Worm (Caenorhabditis elegans) whole organism, young adult: ENCODE data around the gene T26G10.3.
"Not testable (repeated sequence)": the region's sequence is repeated elsewhere in the genome, so short reads cannot be mapped to it uniquely, and the experiment has no call there.

ENCODE experiments used
- F22D6.2 ChIP-seq: sonication (generic microtip); optimal IDR thresholded peaks from 2 replicates; lab custom pipeline; 2016; ENCODE audit warnings: mild to moderate bottlenecking, missing genetic modification characterization, missing compliant biosample characterization
- F23B12.7 ChIP-seq: sonication (generic microtip); optimal IDR thresholded peaks from 2 replicates; lab custom pipeline; 2017; ENCODE audit warnings: missing genetic modification characterization, mild to moderate bottlenecking, missing compliant biosample characterization, antibody characterized with exemption, moderate library complexity; ENCODE audit not compliant: insufficient read depth
- cebp-1 ChIP-seq, 2 experiments: fragments of 200-800 bp in 1 of 2; sonication (Bioruptor generic) in 1 of 2; sonication (generic microtip) in 1 of 2; IDR thresholded peaks in 1 of 2; optimal IDR thresholded peaks in 1 of 2; 2 replicates each; pipeline versions ENCODE4 v1.3.6 to Lab custom; 2017 to 2022; ENCODE audit warnings: missing compliant biosample characterization in 2 of 2, missing genetic modification characterization in 2 of 2, mild to moderate bottlenecking in 1 of 2, missing genetic modification reagents in 1 of 2, moderate library complexity in 1 of 2
- ceh-27 ChIP-seq: fragments of 200-800 bp; sonication (Bioruptor generic); optimal IDR thresholded peaks from 2 replicates; lab custom pipeline; 2018; ENCODE audit warnings: mild to moderate bottlenecking, missing genetic modification characterization, moderate library complexity, missing compliant biosample characterization
- ekl-4 ChIP-seq: fragments of 200-800 bp; sonication (Bioruptor generic); IDR thresholded peaks from 2 replicates; pipeline ENCODE4 v1.3.6; 2022; ENCODE audit warnings: missing genetic modification reagents, missing genetic modification characterization, missing compliant biosample characterization
- fkh-3 ChIP-seq: sonication (generic microtip); optimal IDR thresholded peaks from 2 replicates; lab custom pipeline; 2016; ENCODE audit warnings: mild to moderate bottlenecking, missing genetic modification characterization, missing compliant biosample characterization
- let-607 ChIP-seq, 2 experiments: fragments of 200-800 bp in 1 of 2; sonication (Bioruptor generic) in 1 of 2; sonication (generic microtip) in 1 of 2; optimal IDR thresholded peaks; 2 replicates each; lab custom pipeline; 2016 to 2018; ENCODE audit warnings: mild to moderate bottlenecking in 2 of 2, missing compliant biosample characterization in 2 of 2, missing genetic modification characterization in 2 of 2, moderate library complexity in 2 of 2, missing genotype in 1 of 2
- madf-8 ChIP-seq: fragments of 200-800 bp; sonication (Bioruptor generic); conservative IDR thresholded peaks from 2 replicates; pipeline ENCODE4 v1.3.6; 2022; ENCODE audit warnings: missing genetic modification reagents, missing genetic modification characterization, missing compliant biosample characterization
- snpc-1.1 ChIP-seq: sonication (generic microtip); optimal IDR thresholded peaks from 2 replicates; lab custom pipeline; 2017; ENCODE audit warnings: missing genetic modification characterization, mild to moderate bottlenecking, missing compliant biosample characterization, antibody characterized with exemption, moderate library complexity, missing genotype, missing genetic modification reagents; ENCODE audit not compliant: insufficient read depth

DNA sequence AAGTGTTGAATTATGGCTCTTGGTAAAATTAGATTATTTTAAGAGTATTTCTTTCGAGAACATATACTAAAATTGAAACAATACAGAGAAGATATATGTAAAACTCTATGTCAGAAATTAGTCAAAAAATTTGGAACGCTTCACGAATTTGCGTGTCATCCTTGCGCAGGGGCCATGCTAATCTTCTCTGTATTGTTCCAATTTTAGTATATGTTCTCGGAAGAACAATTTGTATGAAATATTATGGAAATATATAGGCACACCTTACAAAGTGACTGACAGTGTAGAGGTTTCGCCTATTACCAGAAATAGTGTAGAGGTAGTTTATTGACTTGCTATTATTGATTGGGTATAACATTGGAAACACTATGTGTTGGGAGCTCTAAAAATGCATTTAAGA lies 34.4 kb upstream of the T26G10.3 start:
- TF ChIP-seq F22D6.2 (tag; lab: Kevin White, UChicago); let-607 (tag; optimal IDR thresholded peaks at IDR 0.05; lab: Kevin White, UChicago); F23B12.7 (tag; lab: Kevin White, UChicago); madf-8 (GFP tag; lab: Robert Waterston, UW); snpc-1.1 (tag; lab: Kevin White, UChicago); cebp-1 (GFP tag; IDR thresholded peaks at IDR 0.05; lab: Robert Waterston, UW); cebp-1 (tag; optimal IDR thresholded peaks at IDR 0.05; lab: Kevin White, UChicago); fkh-3 (tag; lab: Kevin White, UChicago); ceh-27 (GFP tag; lab: Kevin White, UChicago); ekl-4 (GFP tag; lab: Robert Waterston, UW): not testable (repeated sequence)
